Worm (Caenorhabditis elegans) whole organism, L3 larva: ENCODE results near the gene K09C8.9.
A peak's percentile ranks its signal among the peaks of the same experiment; 100 is the strongest.

Experiments
- elt-3 ChIP-seq, 3 experiments: fragments of 150-350 bp in 1 of 3; sonication (generic microtip) in 2 of 3; optimal IDR thresholded peaks; 2 replicates in 2 of 3; 4 replicates in 1 of 3; lab custom pipeline; 2014 to 2017; ENCODE audit warnings: missing biosample characterization in 3 of 3, missing genetic modification characterization in 3 of 3
- nhr-12 ChIP-seq: fragments of 150-350 bp; optimal IDR thresholded peaks from 2 replicates; lab custom pipeline; 2014; ENCODE audit warnings: missing biosample characterization, missing genetic modification characterization
- pqm-1 ChIP-seq: fragments of 150-350 bp; optimal IDR thresholded peaks from 2 replicates; lab custom pipeline; 2017; ENCODE audit warnings: missing biosample characterization, missing genetic modification characterization, inconsistent platforms
- skn-1 ChIP-seq: fragments of 150-350 bp; optimal IDR thresholded peaks from 2 replicates; lab custom pipeline; 2014; ENCODE audit warnings: missing biosample characterization, missing genetic modification characterization

- peak; percentile 50 for TF ChIP-seq pqm-1 (tag; lab: Kevin White, UChicago)
- no peak for TF ChIP-seq nhr-12 (tag; lab: Kevin White, UChicago)
- no peak for TF ChIP-seq elt-3 (tag; optimal IDR thresholded peaks at IDR 0.05; lab: Kevin White, UChicago)
- TF ChIP-seq skn-1 (tag; lab: Kevin White, UChicago): no peak
Measured at ce11 chrX:11007393-11007792, 39.8 kb upstream of the K09C8.9 start.
